Worm (Caenorhabditis elegans) whole organism, L3 larva: ENCODE measurements around the gene spk-1.

Experiments used
- ceh-82 ChIP-seq: fragments of 150-350 bp; optimal IDR thresholded peaks from 2 replicates; lab custom pipeline; 2014; ENCODE audit warnings: missing biosample characterization, missing genetic modification characterization
- daf-12 ChIP-seq: fragments of 150-350 bp; optimal IDR thresholded peaks from 2 replicates; lab custom pipeline; 2014; ENCODE audit warnings: missing biosample characterization, missing genetic modification reagents, missing genetic modification characterization
- egl-27 ChIP-seq: sonication (generic microtip); optimal IDR thresholded peaks from 4 replicates; lab custom pipeline; 2017; ENCODE audit warnings: missing biosample characterization, missing genetic modification reagents, missing genetic modification characterization
- egl-5 ChIP-seq: fragments of 150-350 bp; optimal IDR thresholded peaks from 2 replicates; lab custom pipeline; 2017; ENCODE audit warnings: missing biosample characterization, missing genetic modification reagents, missing genetic modification characterization, inconsistent platforms
- elt-1 ChIP-seq: fragments of 150-350 bp; optimal IDR thresholded peaks from 2 replicates; lab custom pipeline; 2014; ENCODE audit warnings: missing biosample characterization, missing genetic modification characterization
- elt-2 ChIP-seq: sonication (generic microtip); optimal IDR thresholded peaks from 2 replicates; lab custom pipeline; 2016; ENCODE audit warnings: missing genetic modification reagents, mild to moderate bottlenecking, missing genetic modification characterization, missing compliant biosample characterization
- eor-1 ChIP-seq, 2 experiments: fragments of 150-350 bp; optimal IDR thresholded peaks; 2 replicates each; lab custom pipeline; 2014 to 2018; ENCODE audit warnings: missing biosample characterization in 2 of 2, missing genetic modification characterization in 2 of 2
- fos-1 ChIP-seq: fragments of 150-350 bp; optimal IDR thresholded peaks from 2 replicates; lab custom pipeline; 2014; ENCODE audit warnings: missing biosample characterization, missing genetic modification characterization
- hmg-11 ChIP-seq: sonication (generic microtip); optimal IDR thresholded peaks from 2 replicates; lab custom pipeline; 2016; ENCODE audit warnings: missing genetic modification characterization, missing compliant biosample characterization
- nhr-12 ChIP-seq: fragments of 150-350 bp; optimal IDR thresholded peaks from 2 replicates; lab custom pipeline; 2014; ENCODE audit warnings: missing biosample characterization, missing genetic modification characterization
- nhr-43 ChIP-seq: sonication (generic microtip); optimal IDR thresholded peaks from 2 replicates; lab custom pipeline; 2016; ENCODE audit warnings: mild to moderate bottlenecking, missing genetic modification characterization, missing compliant biosample characterization; ENCODE audit not compliant: poor library complexity, severe bottlenecking
- nhr-77 ChIP-seq: fragments of 150-350 bp; optimal IDR thresholded peaks from 2 replicates; lab custom pipeline; 2014; ENCODE audit warnings: missing biosample characterization, missing genetic modification characterization
- pha-4 ChIP-seq: fragments of 150-350 bp; optimal IDR thresholded peaks from 2 replicates; lab custom pipeline; 2014; ENCODE audit warnings: missing biosample characterization, missing genetic modification reagents, missing genetic modification characterization
- skn-1 ChIP-seq: fragments of 150-350 bp; optimal IDR thresholded peaks from 2 replicates; lab custom pipeline; 2014; ENCODE audit warnings: missing biosample characterization, missing genetic modification characterization
- snpc-4 ChIP-seq: fragments of 150-350 bp; optimal IDR thresholded peaks from 2 replicates; lab custom pipeline; 2014; ENCODE audit warnings: missing biosample characterization, missing genetic modification characterization
- tbx-2 ChIP-seq: sonication (generic microtip); optimal IDR thresholded peaks from 2 replicates; lab custom pipeline; 2016; ENCODE audit warnings: mild to moderate bottlenecking, missing genetic modification characterization, missing compliant biosample characterization
- unc-62 ChIP-seq: fragments of 150-350 bp; sonication (generic microtip); optimal IDR thresholded peaks from 4 replicates; lab custom pipeline; 2014; ENCODE audit warnings: missing biosample characterization, missing genetic modification reagents, missing genetic modification characterization

The spk-1 gene

ce11 chrIII:9511660-9512059 lies 55.3 kb downstream of the spk-1 start:
- TF ChIP-seq nhr-43 (tag; lab: Kevin White, UChicago) (no peak), egl-27 (tag; lab: Kevin White, UChicago) (no peak), pha-4 (tag; lab: Kevin White, UChicago) (no peak), skn-1 (no peak), elt-1 (tag; lab: Kevin White, UChicago) (no peak), egl-5 (no peak), ceh-82 (tag; lab: Kevin White, UChicago) (no peak), hmg-11 (tag; lab: Kevin White, UChicago) (no peak), nhr-12 (tag; lab: Kevin White, UChicago) (no peak), eor-1 (tag; optimal IDR thresholded peaks at IDR 0.05; lab: Kevin White, UChicago) (no peak), elt-2 (tag; lab: Kevin White, UChicago) (no peak), daf-12 (tag; lab: Kevin White, UChicago) (no peak), snpc-4 (no peak), tbx-2 (no peak), fos-1 (tag; lab: Kevin White, UChicago) (no peak), nhr-77 (no peak), unc-62 (GFP tag; lab: Kevin White, UChicago) (no peak)
